Worm (Caenorhabditis elegans): Measurements from ENCODE around the gene sfxn-1.5.

The sfxn-1.5 gene

ce11 chrX:11664184-11664583 is 2.7 kb upstream of the sfxn-1.5 start:
- no peak for TF ChIP-seq lin-13 (tag; optimal IDR thresholded peaks at IDR 0.05)
- peak; percentile 43 for TF ChIP-seq pha-4 (tag; optimal IDR thresholded peaks at IDR 0.05)

DNA sequence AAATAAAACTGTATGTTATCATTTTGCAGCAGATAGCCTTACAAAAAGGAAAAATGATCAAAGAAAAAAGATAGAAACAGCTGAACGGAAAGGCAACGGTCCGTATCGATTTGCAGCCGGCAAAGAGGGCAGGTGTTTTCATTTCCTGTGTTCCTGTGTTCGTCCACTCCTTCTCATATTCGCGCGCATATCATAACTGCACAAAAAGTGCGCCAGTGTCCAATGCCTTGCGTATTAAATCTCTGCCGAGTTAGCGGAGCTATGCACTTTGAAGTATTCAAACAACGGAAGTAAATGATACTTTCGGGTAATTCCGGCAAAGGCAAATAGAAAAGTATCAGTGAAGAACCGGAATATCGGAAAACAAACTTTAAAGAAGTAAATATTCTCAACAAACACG is 1.1 kb upstream of the sfxn-1.5 start:
- TF ChIP-seq ces-1 (GFP tag; optimal IDR thresholded peaks at IDR 0.05) (no peak), mep-1 (tag; optimal IDR thresholded peaks at IDR 0.05) (peak; percentile 70), drap-1 (GFP tag; optimal IDR thresholded peaks at IDR 0.05) (peak; percentile 7), nhr-12 (tag; optimal IDR thresholded peaks at IDR 0.05) (no peak), lin-13 (tag; optimal IDR thresholded peaks at IDR 0.05) (peak; percentile 72), ceh-83 (GFP tag; optimal IDR thresholded peaks at IDR 0.05) (no peak), lin-32 (GFP tag; optimal IDR thresholded peaks at IDR 0.05) (peak; percentile 22), cnd-1 (tag; optimal IDR thresholded peaks at IDR 0.05) (peak; percentile 55), M03D4.4 (tag; optimal IDR thresholded peaks at IDR 0.05) (peak; percentile 60), ceh-39 (tag; optimal IDR thresholded peaks at IDR 0.05) (peak; percentile 46)

DNA sequence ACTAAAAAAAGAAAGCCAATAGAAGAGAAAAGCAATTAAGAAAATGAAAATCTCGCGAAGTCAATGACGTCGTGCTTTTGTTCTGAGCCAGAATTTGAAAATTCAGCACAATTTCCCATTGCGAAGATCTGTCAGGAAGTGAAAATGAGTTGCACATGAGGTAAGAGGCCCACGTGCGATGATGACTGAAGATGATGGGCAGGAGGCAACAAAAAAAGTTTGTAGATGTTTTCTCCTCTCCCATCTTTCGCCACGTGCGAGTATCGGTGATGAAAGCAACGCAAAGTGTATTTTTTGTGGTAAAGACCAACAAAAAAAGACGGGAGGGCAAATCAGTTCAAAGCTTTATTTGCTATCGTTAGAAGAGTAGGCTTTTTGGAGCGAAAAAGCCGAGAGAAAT is 609 bp upstream of the sfxn-1.5 start:
- no peak for TF ChIP-seq tbx-8 (GFP tag; optimal IDR thresholded peaks at IDR 0.05)
- TF ChIP-seq mep-1 (tag; optimal IDR thresholded peaks at IDR 0.05) = no peak
- TF ChIP-seq elt-1 (tag; optimal IDR thresholded peaks at IDR 0.05; ENCODE audit: borderline replicate concordance, insufficient read depth) = no peak

- TF ChIP-seq pha-4 (tag; optimal IDR thresholded peaks at IDR 0.05) (no peak), nhr-237 (tag; optimal IDR thresholded peaks at IDR 0.05) (no peak), hlh-1 (tag; optimal IDR thresholded peaks at IDR 0.05) (no peak)
These were observed 3.1 kb downstream of the sfxn-1.5 start, which contains the start of gene T04F8.3 for ce11 chrX:11658331-11658730. Gene T04F8.3 (plus strand): TSS chrX:11658631.

- TF ChIP-seq elt-1 (tag; optimal IDR thresholded peaks at IDR 0.05; ENCODE audit: borderline replicate concordance, insufficient read depth) = no peak
- TF ChIP-seq nhr-2 (tag; optimal IDR thresholded peaks at IDR 0.05) = no peak
- peak; percentile 47 for TF ChIP-seq lin-13 (tag; optimal IDR thresholded peaks at IDR 0.05)
- peak; percentile 60 for TF ChIP-seq ceh-39 (tag; optimal IDR thresholded peaks at IDR 0.05)
- TF ChIP-seq hlh-1 (tag; optimal IDR thresholded peaks at IDR 0.05) = peak; percentile 28
- TF ChIP-seq ces-1 (GFP tag; optimal IDR thresholded peaks at IDR 0.05) = peak; percentile 53
- peak; percentile 78 for TF ChIP-seq unc-120 (tag; optimal IDR thresholded peaks at IDR 0.05; ENCODE audit: poor library complexity, severe bottlenecking)
- TF ChIP-seq sptf-1 (tag; optimal IDR thresholded peaks at IDR 0.05) = peak; percentile 24
- TF ChIP-seq ceh-83 (GFP tag; optimal IDR thresholded peaks at IDR 0.05) = peak; percentile 22
- peak; percentile 8 for TF ChIP-seq unc-62 (GFP tag; optimal IDR thresholded peaks at IDR 0.05)
- TF ChIP-seq flh-1 (GFP tag; optimal IDR thresholded peaks at IDR 0.05) = no peak
- peak; percentile 56 for TF ChIP-seq nhr-28 (tag; optimal IDR thresholded peaks at IDR 0.05)
- no peak for TF ChIP-seq blmp-1 (tag; optimal IDR thresholded peaks at IDR 0.05)
- no peak for TF ChIP-seq cnd-1 (tag; optimal IDR thresholded peaks at IDR 0.05)
- TF ChIP-seq pha-4 (tag; optimal IDR thresholded peaks at IDR 0.05) = peak; percentile 63
- peak; percentile 64 for TF ChIP-seq mep-1 (tag; optimal IDR thresholded peaks at IDR 0.05)
- no peak for TF ChIP-seq nhr-12 (tag; optimal IDR thresholded peaks at IDR 0.05)
These were observed 4.9 kb downstream of the sfxn-1.5 start, which contains the start of gene T04F8.2 for ce11 chrX:11656519-11657006. Gene T04F8.2 (minus strand): TSS chrX:11656569.

DNA sequence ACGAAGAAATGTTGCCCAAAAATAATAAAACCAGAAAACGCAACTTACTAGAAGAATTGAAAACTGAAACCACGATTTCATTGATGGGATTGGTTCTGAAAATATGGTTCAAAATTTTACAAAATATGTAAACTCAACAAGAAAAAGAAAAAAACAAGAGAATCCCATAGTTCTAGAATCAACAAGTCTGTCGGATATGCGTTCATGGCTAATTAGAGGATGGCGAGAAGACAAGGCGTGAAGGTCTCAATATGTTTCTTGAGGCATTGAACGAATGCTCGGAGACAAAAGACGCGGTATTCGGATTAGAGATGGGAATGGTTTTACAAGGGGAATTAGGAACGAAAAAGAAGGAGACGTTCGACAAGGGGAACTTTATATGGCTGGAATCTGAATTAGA is 10.7 kb downstream of the sfxn-1.5 start, which contains the start of gene cutl-11:
cutl-11 (minus strand) TSS at position 101 of the 400 bp plus-strand sequence.
- TF ChIP-seq ham-2 (GFP tag; optimal IDR thresholded peaks at IDR 0.05) (no peak), nhr-237 (tag; optimal IDR thresholded peaks at IDR 0.05) (no peak), mep-1 (tag; optimal IDR thresholded peaks at IDR 0.05) (no peak), lin-32 (GFP tag; optimal IDR thresholded peaks at IDR 0.05) (no peak), mab-5 (tag; optimal IDR thresholded peaks at IDR 0.05) (no peak), ceh-83 (GFP tag; optimal IDR thresholded peaks at IDR 0.05) (no peak), hlh-1 (tag; optimal IDR thresholded peaks at IDR 0.05) (no peak), lin-13 (tag; optimal IDR thresholded peaks at IDR 0.05) (no peak), ceh-39 (tag; optimal IDR thresholded peaks at IDR 0.05) (no peak), tbx-8 (GFP tag; optimal IDR thresholded peaks at IDR 0.05) (no peak), sem-2 (GFP tag; optimal IDR thresholded peaks at IDR 0.05) (no peak), cnd-1 (tag; optimal IDR thresholded peaks at IDR 0.05) (no peak), ceh-43 (GFP tag; optimal IDR thresholded peaks at IDR 0.05) (no peak), snpc-4 (tag; optimal IDR thresholded peaks at IDR 0.05) (no peak), elt-1 (tag; optimal IDR thresholded peaks at IDR 0.05; ENCODE audit: borderline replicate concordance, insufficient read depth) (no peak), unc-39 (tag; optimal IDR thresholded peaks at IDR 0.05) (no peak)

All from whole organism, mixed stage, embryonic.